Fruit fly (Drosophila melanogaster): ENCODE data around the gene CG13305.

- TF ChIP-seq CTCF (optimal IDR thresholded peaks at IDR 0.05) (no peak), CG8478 (optimal IDR thresholded peaks at IDR 0.05) (no peak)
Measured at dm6 chr3L:8643810-8644552, 2.6 kb downstream of the CG13305 start.

Data from S2 (cell line).